Fruit fly (Drosophila melanogaster): Measurements from ENCODE around the gene Stat92E.

DNA sequence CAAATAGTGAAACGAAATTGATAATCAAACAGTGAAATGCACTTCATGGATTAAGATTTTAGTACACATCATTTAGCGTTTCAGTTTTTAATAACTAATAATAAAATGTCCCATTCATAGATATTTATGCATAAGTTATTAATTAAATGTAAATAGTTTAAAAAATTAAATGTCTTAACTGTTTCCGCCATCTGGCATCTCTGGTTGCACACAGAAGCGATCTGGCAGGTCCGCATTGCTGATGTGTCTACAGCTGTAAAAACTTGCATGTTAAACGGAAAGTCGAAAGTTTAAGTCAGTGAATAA lies 36.3 kb upstream of the Stat92E start, which contains the start of gene Srp72:
- TF ChIP-seq Clk (GFP tag; optimal IDR thresholded peaks at IDR 0.05) (peak; percentile 23), Crg-1 (GFP tag; optimal IDR thresholded peaks at IDR 0.05) (peak; percentile 19), CG7101 (tag; optimal IDR thresholded peaks at IDR 0.05) (peak; percentile 36), Hr96 (GFP tag; optimal IDR thresholded peaks at IDR 0.05) (no peak)
